Fruit fly (Drosophila melanogaster): ENCODE measurements around the gene Ugalt.

Gene Ugalt

dm6 chrX:2655998-2656397, 47.7 kb downstream of the Ugalt start:
- no peak for TF ChIP-seq Dad (GFP tag; optimal IDR thresholded peaks at IDR 0.05)
- no peak for TF ChIP-seq CG6791 (GFP tag; IDR thresholded peaks at IDR 0.05; ENCODE audit: partially characterized antibody)
- no peak for TF ChIP-seq nom (GFP tag; optimal IDR thresholded peaks at IDR 0.05)
- TF ChIP-seq Ets65A (GFP tag): peak; percentile 47
- no peak for TF ChIP-seq CG13894 (tag; optimal IDR thresholded peaks at IDR 0.05)
- TF ChIP-seq scrt (GFP tag; optimal IDR thresholded peaks at IDR 0.05): peak; percentile 12
- no peak for TF ChIP-seq BEAF-32 (GFP tag; optimal IDR thresholded peaks at IDR 0.05)
- TF ChIP-seq CG4360 (GFP tag; IDR thresholded peaks at IDR 0.05): peak; percentile 65
- TF ChIP-seq pfk (GFP tag; optimal IDR thresholded peaks at IDR 0.05): peak; percentile 78
- no peak for TF ChIP-seq Xbp1 (GFP tag; optimal IDR thresholded peaks at IDR 0.05)
- no peak for TF ChIP-seq ro (GFP tag; IDR thresholded peaks at IDR 0.05)
- TF ChIP-seq CG31224 (GFP tag; IDR thresholded peaks at IDR 0.05): no peak
- no peak for TF ChIP-seq mld (GFP tag; IDR thresholded peaks at IDR 0.05; ENCODE audit: partially characterized antibody)
- no peak for TF ChIP-seq sna (GFP tag; IDR thresholded peaks at IDR 0.05; ENCODE audit: partially characterized antibody)
- peak; percentile 88 for TF ChIP-seq CTCF (GFP tag; optimal IDR thresholded peaks at IDR 0.05)
- peak; percentile 83 for TF ChIP-seq Blimp-1 (GFP tag; optimal IDR thresholded peaks at IDR 0.05)
- no peak for TF ChIP-seq sc (optimal IDR thresholded peaks at IDR 0.05)
- TF ChIP-seq sc (GFP tag; optimal IDR thresholded peaks at IDR 0.05): no peak
- no peak for TF ChIP-seq dmrt11E (tag; optimal IDR thresholded peaks at IDR 0.05)

dm6 chrX:2655479-2655878, 48.2 kb downstream of the Ugalt start:
- TF ChIP-seq mirr (GFP tag; optimal IDR thresholded peaks at IDR 0.05) (no peak), CG4282 (GFP tag; optimal IDR thresholded peaks at IDR 0.05) (no peak), exex (tag; optimal IDR thresholded peaks at IDR 0.05) (peak; percentile 33), emc (GFP tag; optimal IDR thresholded peaks at IDR 0.05) (no peak), Xbp1 (GFP tag; optimal IDR thresholded peaks at IDR 0.05) (no peak), Eip74EF (GFP tag; optimal IDR thresholded peaks at IDR 0.05) (no peak), CG18476 (GFP tag; optimal IDR thresholded peaks at IDR 0.05) (no peak), CG14050 (GFP tag; IDR thresholded peaks at IDR 0.05) (no peak), Meics (GFP tag; optimal IDR thresholded peaks at IDR 0.05) (no peak), CG7928 (GFP tag; optimal IDR thresholded peaks at IDR 0.05) (no peak), dan (GFP tag; IDR thresholded peaks at IDR 0.05) (no peak), CG32767 (GFP tag; IDR thresholded peaks at IDR 0.05) (no peak), CG18011 (GFP tag; optimal IDR thresholded peaks at IDR 0.05) (no peak), CG34224 (GFP tag; IDR thresholded peaks at IDR 0.05; ENCODE audit: partially characterized antibody) (no peak), Awh (GFP tag; IDR thresholded peaks at IDR 0.05) (no peak), otp (GFP tag; IDR thresholded peaks at IDR 0.05) (no peak), dati (GFP tag; IDR thresholded peaks at IDR 0.05) (no peak), CG10979 (tag; optimal IDR thresholded peaks at IDR 0.05) (no peak), Oaz (GFP tag; IDR thresholded peaks at IDR 0.05) (no peak), grn (GFP tag; optimal IDR thresholded peaks at IDR 0.05) (peak; percentile 69), PHDP (tag; optimal IDR thresholded peaks at IDR 0.05) (no peak), CG1233 (GFP tag; optimal IDR thresholded peaks at IDR 0.05) (no peak), sens (GFP tag) (no peak), gem (tag; optimal IDR thresholded peaks at IDR 0.05) (peak; percentile 31), lab (GFP tag; optimal IDR thresholded peaks at IDR 0.05) (peak; percentile 35)

Measured in whole organism, embryonic.